Worm (Caenorhabditis elegans) whole organism, late embryonic: ENCODE results near the gene afmd-1.

Source experiments
- C38D4.7 ChIP-seq: fragments of 200-800 bp; sonication (Bioruptor generic); optimal IDR thresholded peaks from 2 replicates; lab custom pipeline; 2018; ENCODE audit warnings: mild to moderate bottlenecking, missing genetic modification characterization, moderate library complexity, missing compliant biosample characterization
- K09A11.1 ChIP-seq: sonication (generic microtip); optimal IDR thresholded peaks from 2 replicates; lab custom pipeline; 2017; ENCODE audit warnings: antibody characterized with exemption, mild to moderate bottlenecking, missing genetic modification characterization, missing compliant biosample characterization; ENCODE audit not compliant: insufficient read depth
- ceh-24 ChIP-seq: sonication (generic microtip); optimal IDR thresholded peaks from 2 replicates; lab custom pipeline; 2016; ENCODE audit warnings: mild to moderate bottlenecking, missing genetic modification characterization, missing compliant biosample characterization
- elt-2 ChIP-seq: sonication (generic microtip); optimal IDR thresholded peaks from 2 replicates; lab custom pipeline; 2016; ENCODE audit warnings: missing genetic modification reagents, missing genetic modification characterization, missing compliant biosample characterization
- lim-6 ChIP-seq: sonication (generic microtip); optimal IDR thresholded peaks from 2 replicates; lab custom pipeline; 2016; ENCODE audit warnings: missing genetic modification characterization, missing compliant biosample characterization
- lin-11 ChIP-seq: fragments of 200-800 bp; sonication (Bioruptor generic); optimal IDR thresholded peaks from 2 replicates; lab custom pipeline; 2018; ENCODE audit warnings: mild to moderate bottlenecking, missing genetic modification characterization, missing compliant biosample characterization
- nfya-1 ChIP-seq: sonication (generic microtip); optimal IDR thresholded peaks from 2 replicates; lab custom pipeline; 2017; ENCODE audit warnings: missing genetic modification characterization, mild to moderate bottlenecking, missing compliant biosample characterization, antibody characterized with exemption, moderate library complexity
- pha-2 ChIP-seq: sonication (generic microtip); optimal IDR thresholded peaks from 2 replicates; lab custom pipeline; 2017; ENCODE audit warnings: mild to moderate bottlenecking, missing genetic modification characterization, missing compliant biosample characterization
- syd-9 ChIP-seq: sonication (generic microtip); optimal IDR thresholded peaks from 2 replicates; lab custom pipeline; 2016; ENCODE audit warnings: mild to moderate bottlenecking, missing genetic modification characterization, moderate library complexity, missing compliant biosample characterization

- no peak for TF ChIP-seq elt-2 (tag; lab: Kevin White, UChicago)
- no peak for TF ChIP-seq pha-2 (tag; lab: Kevin White, UChicago)
- TF ChIP-seq nfya-1 (tag; lab: Kevin White, UChicago), result no peak
- TF ChIP-seq K09A11.1 (tag; lab: Kevin White, UChicago), result no peak
- no peak for TF ChIP-seq C38D4.7 (GFP tag; lab: Kevin White, UChicago)
- no peak for TF ChIP-seq ceh-24
- TF ChIP-seq lim-6 (tag; lab: Kevin White, UChicago), result no peak
- TF ChIP-seq lin-11 (tag; lab: Kevin White, UChicago), result no peak
- TF ChIP-seq syd-9 (tag; lab: Kevin White, UChicago), result no peak
Observed at ce11 chrIV:7222088-7222487, 21.9 kb upstream of the afmd-1 start.
